Worm (Caenorhabditis elegans) whole organism, L4/young adult: ENCODE results near the gene cutl-26.

Experiments
- W03F9.2 ChIP-seq: fragments of 150-350 bp; optimal IDR thresholded peaks from 2 replicates; lab custom pipeline; 2014; ENCODE audit warnings: missing biosample characterization, missing genetic modification characterization
- dao-5 ChIP-seq: sonication (generic microtip); optimal IDR thresholded peaks from 2 replicates; lab custom pipeline; 2016; ENCODE audit warnings: missing genotype, missing genetic modification characterization, moderate library complexity, missing compliant biosample characterization
- him-1 ChIP-seq: sonication (generic microtip); optimal IDR thresholded peaks from 2 replicates; lab custom pipeline; 2016; ENCODE audit warnings: missing genotype, missing genetic modification reagents, missing genetic modification characterization, missing compliant biosample characterization

cutl-26 gene

ce11 chrIV:658497-659177, 48.9 kb downstream of the cutl-26 start:
- TF ChIP-seq dao-5 = no peak
- no peak for TF ChIP-seq him-1 (tag; lab: Kevin White, UChicago)
- TF ChIP-seq W03F9.2 (tag; lab: Kevin White, UChicago) = no peak

- no peak for TF ChIP-seq him-1 (tag; lab: Kevin White, UChicago)
- TF ChIP-seq W03F9.2 (tag; lab: Kevin White, UChicago) = no peak
- TF ChIP-seq dao-5 = no peak
These were observed 49.6 kb downstream of the cutl-26 start for ce11 chrIV:657932-658331.

- no peak for TF ChIP-seq W03F9.2 (tag; lab: Kevin White, UChicago)
- no peak for TF ChIP-seq him-1 (tag; lab: Kevin White, UChicago)
- no peak for TF ChIP-seq dao-5
These were observed 50.5 kb downstream of the cutl-26 start for ce11 chrIV:657046-657445.

- TF ChIP-seq W03F9.2 (tag; lab: Kevin White, UChicago) (peak; percentile 99), dao-5 (peak; percentile 83), him-1 (tag; lab: Kevin White, UChicago) (peak; percentile 100)
These were observed 52.8 kb downstream of the cutl-26 start, which contains the start of the genes rpl-15 and K11H12.8 for ce11 chrIV:654526-655440. rpl-15 (minus strand) TSS chrIV:654576. K11H12.8 (plus strand) TSS chrIV:655390.

- TF ChIP-seq him-1 (tag; lab: Kevin White, UChicago) = no peak
- TF ChIP-seq dao-5 = no peak
- TF ChIP-seq W03F9.2 (tag; lab: Kevin White, UChicago) = no peak
These were observed 54.2 kb downstream of the cutl-26 start, which contains the start of gene K11H12.1 for ce11 chrIV:653138-653848. K11H12.1 (minus strand) TSS chrIV:653421.

ce11 chrIV:649365-649764, 58.2 kb downstream of the cutl-26 start, which contains the start of gene K11H12.9:
K11H12.9 (plus strand) TSS chrIV:649665.
- no peak for TF ChIP-seq W03F9.2 (tag; lab: Kevin White, UChicago)
- no peak for TF ChIP-seq him-1 (tag; lab: Kevin White, UChicago)
- no peak for TF ChIP-seq dao-5
